Worm (Caenorhabditis elegans) whole organism, midembryonic: ENCODE measurements around the gene grd-1.
A peak's percentile ranks its signal among the peaks of the same experiment; 100 is the strongest.

ENCODE experiments used
- T22C8.4 ChIP-seq: fragments of 200-800 bp; sonication (Bioruptor generic); IDR thresholded peaks from 2 replicates; pipeline ENCODE4 v1.3.6; 2022; ENCODE audit warnings: missing genetic modification characterization, missing compliant biosample characterization
- cog-1 ChIP-seq: sonication (generic microtip); optimal IDR thresholded peaks from 2 replicates; lab custom pipeline; 2016; ENCODE audit warnings: missing genetic modification characterization, missing compliant biosample characterization
- flt-1 ChIP-seq: fragments of 200-800 bp; sonication (Bioruptor generic); IDR thresholded peaks from 2 replicates; pipeline ENCODE4 v1.3.6; 2022; ENCODE audit warnings: missing genetic modification characterization, missing compliant biosample characterization
- klf-2 ChIP-seq: fragments of 200-800 bp; sonication (Bioruptor generic); conservative IDR thresholded peaks from 2 replicates; pipeline ENCODE4 v1.3.6; 2022; ENCODE audit warnings: missing genetic modification reagents, missing genetic modification characterization, missing compliant biosample characterization
- med-1 ChIP-seq: sonication (generic microtip); optimal IDR thresholded peaks from 2 replicates; lab custom pipeline; 2017; ENCODE audit warnings: missing genetic modification characterization, mild to moderate bottlenecking, missing compliant biosample characterization, antibody characterized with exemption, missing genetic modification reagents; ENCODE audit not compliant: insufficient read depth
- ref-1 ChIP-seq: fragments of 200-800 bp; sonication (Bioruptor generic); conservative IDR thresholded peaks from 2 replicates; pipeline ENCODE4 v1.3.6; 2022; ENCODE audit warnings: missing genetic modification reagents, missing genetic modification characterization, missing compliant biosample characterization
- tab-1 ChIP-seq: fragments of 200-800 bp; sonication (Bioruptor generic); IDR thresholded peaks from 2 replicates; pipeline ENCODE4 v1.3.6; 2022; ENCODE audit warnings: missing genetic modification characterization, missing compliant biosample characterization
- ztf-23 ChIP-seq: fragments of 200-800 bp; sonication (Bioruptor generic); IDR thresholded peaks from 2 replicates; pipeline ENCODE4 v1.3.6; 2022; ENCODE audit warnings: missing genetic modification reagents, missing genetic modification characterization, missing compliant biosample characterization
- ztf-29 ChIP-seq: fragments of 200-800 bp; sonication (Bioruptor generic); IDR thresholded peaks from 2 replicates; pipeline ENCODE4 v1.3.6; 2022; ENCODE audit warnings: missing genetic modification reagents, missing genetic modification characterization, missing compliant biosample characterization

ce11 chrX:11095480-11095879 lies 13.8 kb upstream of the grd-1 start:
- TF ChIP-seq flt-1 (GFP tag; lab: Robert Waterston, UW): peak; percentile 94
- TF ChIP-seq tab-1 (GFP tag; lab: Robert Waterston, UW): peak; percentile 90
- TF ChIP-seq T22C8.4 (GFP tag; lab: Robert Waterston, UW): peak; percentile 86
- TF ChIP-seq cog-1 (tag; lab: Kevin White, UChicago): peak; percentile 83
- TF ChIP-seq ztf-29 (GFP tag; lab: Robert Waterston, UW): peak; percentile 79
- peak; percentile 82 for TF ChIP-seq klf-2 (GFP tag; lab: Robert Waterston, UW)
- peak; percentile 35 for TF ChIP-seq med-1
- TF ChIP-seq ref-1: peak; percentile 85
- peak; percentile 86 for TF ChIP-seq ztf-23
